Worm (Caenorhabditis elegans) whole organism, L4/young adult: ENCODE data around the gene srw-107.

ENCODE experiments used
- W03F9.2 ChIP-seq: fragments of 150-350 bp; optimal IDR thresholded peaks from 2 replicates; lab custom pipeline; 2014; ENCODE audit warnings: missing biosample characterization, missing genetic modification characterization
- dao-5 ChIP-seq: sonication (generic microtip); optimal IDR thresholded peaks from 2 replicates; lab custom pipeline; 2016; ENCODE audit warnings: missing genotype, missing genetic modification characterization, moderate library complexity, missing compliant biosample characterization
- him-1 ChIP-seq: sonication (generic microtip); optimal IDR thresholded peaks from 2 replicates; lab custom pipeline; 2016; ENCODE audit warnings: missing genotype, missing genetic modification reagents, missing genetic modification characterization, missing compliant biosample characterization

- TF ChIP-seq him-1 (no peak), W03F9.2 (tag; lab: Kevin White, UChicago) (no peak), dao-5 (no peak)
Measured at ce11 chrV:494284-494683, 27.1 kb downstream of the srw-107 start, which contains the start of gene nhr-131.
